Fruit fly (Drosophila melanogaster): ENCODE measurements around the gene CG32756.

DNA sequence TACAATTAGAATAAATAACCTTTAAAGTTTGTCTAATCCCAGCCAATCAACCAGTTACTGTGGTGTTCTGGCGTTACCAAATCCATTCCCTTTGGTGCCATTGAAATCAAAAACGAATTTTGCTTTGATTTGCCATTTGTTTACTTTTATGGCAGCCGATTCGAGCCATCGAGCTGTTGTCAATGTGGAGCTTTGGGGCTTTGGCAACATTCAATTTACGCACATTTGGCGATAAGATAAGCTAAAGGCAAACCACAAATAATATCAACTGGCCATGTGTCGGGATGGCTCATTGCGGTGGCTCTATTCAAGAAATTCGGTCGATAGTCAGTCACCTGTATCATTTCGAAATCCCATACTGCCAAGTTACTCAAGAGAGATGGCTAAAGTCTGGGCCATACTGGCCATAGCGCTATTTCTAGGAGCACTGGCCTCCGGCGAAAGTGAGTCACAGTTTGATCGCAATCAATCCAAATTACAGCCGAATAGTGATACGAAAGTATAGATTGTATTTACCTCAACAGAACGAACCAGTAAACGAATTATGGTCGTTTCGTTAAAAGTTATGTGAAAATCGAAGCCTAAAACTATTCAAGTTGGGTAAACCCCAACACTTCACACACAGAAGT lies 2.5 kb downstream of the CG32756 start, which contains the start of gene CG6041:
- TF ChIP-seq TFAM (GFP tag; optimal IDR thresholded peaks at IDR 0.05) (no peak), croc (GFP tag; conservative IDR thresholded peaks at IDR 0.05) (no peak), CG12391 (tag; optimal IDR thresholded peaks at IDR 0.05) (no peak), gem (tag; optimal IDR thresholded peaks at IDR 0.05) (no peak), CG32532 (GFP tag; IDR thresholded peaks at IDR 0.05) (no peak), Hr78 (GFP tag; optimal IDR thresholded peaks at IDR 0.05) (no peak), CG6765 (GFP tag; optimal IDR thresholded peaks at IDR 0.05) (no peak), dati (GFP tag; IDR thresholded peaks at IDR 0.05) (no peak), B-H2 (GFP tag; optimal IDR thresholded peaks at IDR 0.05) (peak; percentile 15), CG13775 (GFP tag; optimal IDR thresholded peaks at IDR 0.05) (no peak), Xrp1 (GFP tag; IDR thresholded peaks at IDR 0.05) (no peak), Med (GFP tag) (no peak)
